Worm (Caenorhabditis elegans): ENCODE results near the gene npr-43.

npr-43 gene

DNA sequence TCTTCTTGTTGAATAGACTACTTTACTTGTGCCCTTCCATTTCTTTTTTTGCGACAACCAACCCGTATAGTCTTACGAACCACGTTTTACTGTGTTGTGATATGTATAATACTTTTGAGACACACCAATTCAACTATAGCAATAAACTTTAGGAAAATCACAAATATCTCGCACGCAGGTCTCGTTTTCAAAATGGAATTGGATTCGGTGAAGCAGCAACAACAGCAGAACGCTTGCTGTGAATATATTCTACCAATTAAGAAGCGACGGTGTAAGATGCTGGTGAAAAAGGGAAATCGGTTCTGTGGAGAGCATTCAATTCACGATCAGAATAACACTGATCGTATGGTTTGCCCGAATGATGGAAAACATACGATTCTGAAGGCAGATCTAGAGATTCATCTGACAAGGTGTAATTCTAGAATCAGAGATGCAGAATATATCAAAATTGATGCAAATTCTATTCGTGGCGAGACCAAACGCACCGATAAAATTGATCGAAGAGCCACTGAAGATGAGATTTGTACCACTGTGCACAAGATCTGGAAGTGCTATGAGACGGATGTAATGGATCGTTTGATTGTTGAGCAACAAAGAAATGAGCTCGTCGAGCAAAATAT lies 24.5 kb downstream of the npr-43 start, which contains the start of gene Y49A3A.3 (continued):
- TF ChIP-seq ccch-3 (GFP tag; optimal IDR thresholded peaks at IDR 0.05) (no peak), Y79H2A.3 (GFP tag; conservative IDR thresholded peaks at IDR 0.05) (no peak; the same call in 1 of the 2 replicates), snpc-3.4 (tag; optimal IDR thresholded peaks at IDR 0.05) (no peak), akir-1 (GFP tag; optimal IDR thresholded peaks at IDR 0.05) (peak; percentile 13), ZK185.1 (tag; optimal IDR thresholded peaks at IDR 0.05; ENCODE audit: poor library complexity, severe bottlenecking) (peak; percentile 56), snpc-1.1 (tag; optimal IDR thresholded peaks at IDR 0.05; ENCODE audit: insufficient read depth) (peak; percentile 15), C06A6.2 (GFP tag; conservative IDR thresholded peaks at IDR 0.05) (0 out of 2 replicates have a peak, but pooled peaks have one; percentile 13), tlf-1 (GFP tag; optimal IDR thresholded peaks at IDR 0.05) (peak; percentile 87), ceh-27 (GFP tag; optimal IDR thresholded peaks at IDR 0.05) (no peak), F22D6.2 (tag; optimal IDR thresholded peaks at IDR 0.05) (peak; percentile 23), lin-40 (tag; optimal IDR thresholded peaks at IDR 0.05) (peak; percentile 82), lin-54 (GFP tag; optimal IDR thresholded peaks at IDR 0.05) (peak; percentile 43), gei-17 (GFP tag; optimal IDR thresholded peaks at IDR 0.05) (peak; percentile 24), nfyb-1 (GFP tag; IDR thresholded peaks at IDR 0.05) (peak; percentile 78), attf-6 (GFP tag; IDR thresholded peaks at IDR 0.05) (no peak), Y95B8A.8 (GFP tag; IDR thresholded peaks at IDR 0.05) (peak; percentile 5; the same call in 1 of the 2 replicates), lsy-27 (tag; optimal IDR thresholded peaks at IDR 0.05; ENCODE audit: borderline replicate concordance, insufficient read depth) (no peak), die-1 (tag; optimal IDR thresholded peaks at IDR 0.05) (peak; percentile 33), aptf-2 (GFP tag; conservative IDR thresholded peaks at IDR 0.05) (no peak), nhr-90 (tag; optimal IDR thresholded peaks at IDR 0.05) (peak; percentile 36), mxl-1 (tag; optimal IDR thresholded peaks at IDR 0.05) (no peak), let-607 (tag; optimal IDR thresholded peaks at IDR 0.05) (peak; percentile 61 to 71), nhr-80 (tag; optimal IDR thresholded peaks at IDR 0.05) (peak; percentile 25), madf-3 (GFP tag; IDR thresholded peaks at IDR 0.05) (0 out of 2 replicates have a peak, but pooled peaks have one; percentile 25), sea-2 (GFP tag; IDR thresholded peaks at IDR 0.05) (no peak), atf-7 (tag; optimal IDR thresholded peaks at IDR 0.05) (peak; percentile 84), ceh-91 (GFP tag; IDR thresholded peaks at IDR 0.05) (no peak), ets-4 (GFP tag; optimal IDR thresholded peaks at IDR 0.05) (no peak), ceh-58 (GFP tag; IDR thresholded peaks at IDR 0.05) (no peak), dpff-1 (tag; optimal IDR thresholded peaks at IDR 0.05) (peak; percentile 43), ekl-4 (GFP tag; IDR thresholded peaks at IDR 0.05) (peak; percentile 90), nfya-2 (GFP tag; IDR thresholded peaks at IDR 0.05) (0 out of 2 replicates have a peak, but pooled peaks have one; percentile 22), F52B5.7 (tag; optimal IDR thresholded peaks at IDR 0.05) (peak; percentile 87), cebp-2 (GFP tag; IDR thresholded peaks at IDR 0.05) (0 out of 2 replicates have a peak, but pooled peaks have one; percentile 60), xnd-1 (tag; optimal IDR thresholded peaks at IDR 0.05) (no peak), ztf-18 (tag; optimal IDR thresholded peaks at IDR 0.05) (peak; percentile 52), aptf-3 (GFP tag; IDR thresholded peaks at IDR 0.05) (no peak), chd-7 (tag; optimal IDR thresholded peaks at IDR 0.05) (peak; percentile 91), ztf-3 (GFP tag; optimal IDR thresholded peaks at IDR 0.05) (peak; percentile 72), zfh-2 (GFP tag; conservative IDR thresholded peaks at IDR 0.05) (no peak), nhr-27 (tag; optimal IDR thresholded peaks at IDR 0.05) (peak; percentile 88), Y53G8AR.9 (GFP tag; conservative IDR thresholded peaks at IDR 0.05) (0 out of 2 replicates have a peak, but pooled peaks have one; percentile 78), him-1 (tag; optimal IDR thresholded peaks at IDR 0.05) (no peak), B0336.3 (GFP tag; IDR thresholded peaks at IDR 0.05) (peak; percentile 94), hlh-26 (GFP tag; conservative IDR thresholded peaks at IDR 0.05) (no peak), F39B2.1 (GFP tag; IDR thresholded peaks at IDR 0.05) (peak; percentile 68; the same call in 1 of the 2 replicates), zim-3 (tag; optimal IDR thresholded peaks at IDR 0.05) (peak; percentile 73)

Data from whole organism, young adult.